Worm (Caenorhabditis elegans): ENCODE results near the gene nhr-232.

DNA sequence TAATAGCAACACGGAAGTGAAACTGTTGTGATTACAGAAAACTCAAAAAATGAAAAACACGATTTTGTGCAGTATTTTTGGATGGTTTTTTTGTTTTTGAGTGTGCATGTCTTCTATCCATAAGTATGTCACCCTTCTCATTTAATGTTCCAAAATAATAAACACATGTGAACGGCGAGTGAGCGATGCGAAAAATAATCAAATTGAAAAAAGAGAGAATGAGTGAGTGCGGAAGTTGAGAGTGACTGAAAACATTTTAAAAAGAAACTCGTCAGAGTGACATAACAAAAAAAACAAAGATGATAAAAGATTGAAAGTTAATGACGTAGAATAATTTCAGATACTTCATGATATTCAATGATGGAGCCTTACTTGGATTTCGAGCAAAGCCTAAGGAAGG, 6.5 kb upstream of the nhr-232 start:
- TF ChIP-seq dao-5 (tag; optimal IDR thresholded peaks at IDR 0.05) (no peak), him-1 (tag; optimal IDR thresholded peaks at IDR 0.05) (no peak)
